Fruit fly (Drosophila melanogaster) whole organism: ENCODE measurements around the gene ATPsyndelta.

Source experiments
- CG8478 ChIP-seq: fragments of >200 bp; optimal IDR thresholded peaks from 2 replicates; lab custom pipeline; 2018; ENCODE audit warnings: inconsistent platforms
- pan ChIP-seq: fragments of >200 bp; optimal IDR thresholded peaks from 2 replicates; lab custom pipeline; 2017
- psq ChIP-seq: fragments of >200 bp; optimal IDR thresholded peaks from 2 replicates; lab custom pipeline; 2017

dm6 chrX:10212687-10213329 is at the start of gene ATPsyndelta:
- no peak for TF ChIP-seq pan (lab: Kevin White, UChicago)
- no peak for TF ChIP-seq psq (lab: Kevin White, UChicago)
- TF ChIP-seq CG8478, result no peak
